Fruit fly (Drosophila melanogaster) whole organism, embryonic: ENCODE results near the gene CG6574.

Experiments
- Aef1 ChIP-seq: fragments of 200-800 bp; sonication (Bioruptor generic); IDR thresholded peaks from 3 replicates; pipeline ENCODE4 v1.3.6; 2022; ENCODE audit warnings: missing biosample characterization, missing genetic modification characterization
- CG11093 ChIP-seq: fragments of 200-800 bp; sonication (Bioruptor generic); IDR thresholded peaks from 3 replicates; pipeline ENCODE4 v1.3.6; 2022; ENCODE audit warnings: missing biosample characterization, missing genetic modification characterization
- CG11696 ChIP-seq: fragments of 200-800 bp; sonication (Bioruptor generic); IDR thresholded peaks from 2 replicates; pipeline ENCODE4 v1.3.6; 2022; ENCODE audit warnings: missing biosample characterization, missing genetic modification characterization
- CG11723 ChIP-seq: fragments of 200-800 bp; sonication (Bioruptor generic); optimal IDR thresholded peaks from 2 replicates; lab custom pipeline; 2017; ENCODE audit warnings: missing biosample characterization, mild to moderate bottlenecking, missing genetic modification characterization
- CG12391 ChIP-seq: fragments of 200-800 bp; sonication (Bioruptor generic); optimal IDR thresholded peaks from 3 replicates; lab custom pipeline; 2018; ENCODE audit warnings: missing biosample characterization, mild to moderate bottlenecking, missing genetic modification characterization, moderate library complexity
- CG14050 ChIP-seq: fragments of 200-800 bp; sonication (Bioruptor generic); IDR thresholded peaks from 3 replicates; pipeline ENCODE4 v1.3.6; 2022; ENCODE audit warnings: missing biosample characterization, missing genetic modification characterization
- CG14667 ChIP-seq: fragments of 200-800 bp; sonication (Bioruptor generic); IDR thresholded peaks from 2 replicates; pipeline ENCODE4 v1.3.6; 2022; ENCODE audit warnings: missing biosample characterization, missing genetic modification characterization
- CG15514 ChIP-seq: fragments of 200-800 bp; sonication (Bioruptor generic); optimal IDR thresholded peaks from 3 replicates; lab custom pipeline; 2017; ENCODE audit warnings: missing biosample characterization, missing genetic modification characterization, mild to moderate bottlenecking, moderate library complexity, missing genetic modification reagents
- CG17186 ChIP-seq: fragments of 200-800 bp; sonication (Bioruptor generic); optimal IDR thresholded peaks from 3 replicates; lab custom pipeline; 2017; ENCODE audit warnings: missing biosample characterization, missing genetic modification reagents, missing genetic modification characterization
- CG17359 ChIP-seq: fragments of 200-800 bp; sonication (Bioruptor generic); optimal IDR thresholded peaks from 3 replicates; lab custom pipeline; 2018; ENCODE audit warnings: missing biosample characterization, mild to moderate bottlenecking, missing genetic modification characterization, moderate library complexity
- CG2129 ChIP-seq: fragments of 200-800 bp; sonication (Bioruptor generic); IDR thresholded peaks from 2 replicates; pipeline ENCODE4 v1.3.6; 2022; ENCODE audit warnings: missing biosample characterization, missing genetic modification characterization; ENCODE audit not compliant: partially characterized antibody
- CG31224 ChIP-seq: fragments of 200-800 bp; sonication (Bioruptor generic); IDR thresholded peaks from 2 replicates; pipeline ENCODE4 v1.3.6; 2022; ENCODE audit warnings: missing biosample characterization, missing genetic modification characterization
- CG31388 ChIP-seq: fragments of 200-800 bp; sonication (Bioruptor generic); optimal IDR thresholded peaks from 2 replicates; lab custom pipeline; 2016; ENCODE audit warnings: missing biosample characterization, missing genetic modification characterization
- CG33213 ChIP-seq: fragments of 200-800 bp; sonication (Bioruptor generic); optimal IDR thresholded peaks from 3 replicates; lab custom pipeline; 2016; ENCODE audit warnings: missing biosample characterization, missing genetic modification characterization
- CG42726 ChIP-seq: fragments of 200-800 bp; sonication (Bioruptor generic); IDR thresholded peaks from 2 replicates; pipeline ENCODE4 v1.3.6; 2022; ENCODE audit warnings: missing biosample characterization, missing genetic modification characterization; ENCODE audit not compliant: partially characterized antibody
- CG5245 ChIP-seq: fragments of 200-800 bp; sonication (Bioruptor generic); optimal IDR thresholded peaks from 3 replicates; lab custom pipeline; 2016; ENCODE audit warnings: missing biosample characterization, missing genetic modification characterization
- CG6254 ChIP-seq: fragments of 200-800 bp; sonication (Bioruptor generic); optimal IDR thresholded peaks from 3 replicates; lab custom pipeline; 2017; ENCODE audit warnings: mild to moderate bottlenecking, missing biosample characterization, missing genetic modification reagents, missing genetic modification characterization
- CG6854 ChIP-seq: fragments of 200-800 bp; sonication (Bioruptor generic); optimal IDR thresholded peaks from 3 replicates; lab custom pipeline; 2017; ENCODE audit warnings: missing biosample characterization, mild to moderate bottlenecking, missing genetic modification characterization
- CG7745 ChIP-seq: fragments of 200-800 bp; sonication (Bioruptor generic); optimal IDR thresholded peaks from 2 replicates; lab custom pipeline; 2018; ENCODE audit warnings: missing biosample characterization, mild to moderate bottlenecking, missing genetic modification characterization, moderate library complexity
- CkIIα-i1 ChIP-seq: fragments of 200-800 bp; sonication (Bioruptor generic); IDR thresholded peaks from 2 replicates; pipeline ENCODE4 v1.3.6; 2022; ENCODE audit warnings: missing biosample characterization, missing genetic modification characterization
- D ChIP-seq, 2 experiments: fragments of 200-800 bp in 1 of 2; fragments of >200 bp in 1 of 2; sonication (Bioruptor generic) in 1 of 2; optimal IDR thresholded peaks; 2 replicates in 1 of 2; 3 replicates in 1 of 2; lab custom pipeline; 2017; ENCODE audit warnings: mild to moderate bottlenecking in 1 of 2, missing biosample characterization in 1 of 2, missing genetic modification characterization in 1 of 2, missing genetic modification reagents in 1 of 2
- Dll ChIP-seq: fragments of 200-800 bp; sonication (Bioruptor generic); IDR thresholded peaks from 4 replicates; pipeline ENCODE4 v1.3.6; 2022; ENCODE audit warnings: missing biosample characterization, missing genetic modification characterization; ENCODE audit not compliant: partially characterized antibody
- Doc3 ChIP-seq: fragments of 200-800 bp; sonication (Bioruptor generic); IDR thresholded peaks from 3 replicates; pipeline ENCODE4 v1.3.6; 2022; ENCODE audit warnings: missing biosample characterization, missing genetic modification characterization; ENCODE audit not compliant: partially characterized antibody
- Max ChIP-seq: fragments of 200-800 bp; sonication (Bioruptor generic); optimal IDR thresholded peaks from 2 replicates; lab custom pipeline; 2016; ENCODE audit warnings: missing biosample characterization, mild to moderate bottlenecking, missing genetic modification characterization
- Opbp ChIP-seq: fragments of 200-800 bp; sonication (Bioruptor generic); IDR thresholded peaks from 3 replicates; pipeline ENCODE4 v1.3.6; 2022; ENCODE audit warnings: missing biosample characterization, missing genetic modification characterization; ENCODE audit not compliant: partially characterized antibody
- Optix ChIP-seq: fragments of 200-800 bp; sonication (Bioruptor generic); IDR thresholded peaks from 3 replicates; pipeline ENCODE4 v1.3.6; 2022; ENCODE audit warnings: missing biosample characterization, missing genetic modification characterization
- Side ChIP-seq: fragments of 200-800 bp; sonication (Bioruptor generic); optimal IDR thresholded peaks from 2 replicates; lab custom pipeline; 2016; ENCODE audit warnings: missing biosample characterization, missing genetic modification characterization
- YL-1 ChIP-seq: fragments of 200-800 bp; sonication (Bioruptor generic); optimal IDR thresholded peaks from 3 replicates; lab custom pipeline; 2017; ENCODE audit warnings: missing biosample characterization, mild to moderate bottlenecking, missing genetic modification characterization
- ap ChIP-seq: fragments of 200-800 bp; sonication (Bioruptor generic); IDR thresholded peaks from 2 replicates; pipeline ENCODE4 v1.3.6; 2022; ENCODE audit warnings: missing biosample characterization, missing genetic modification characterization
- bsh ChIP-seq, 2 experiments: fragments of 200-800 bp; sonication (Bioruptor generic); optimal IDR thresholded peaks; 2 replicates each; lab custom pipeline; 2017 to 2018; ENCODE audit warnings: mild to moderate bottlenecking in 2 of 2, missing biosample characterization in 2 of 2, missing genetic modification characterization in 2 of 2, moderate library complexity in 1 of 2
- corto ChIP-seq: fragments of 200-800 bp; sonication (Bioruptor generic); optimal IDR thresholded peaks from 2 replicates; lab custom pipeline; 2016; ENCODE audit warnings: missing biosample characterization, mild to moderate bottlenecking, missing genetic modification characterization, moderate library complexity
- da ChIP-seq: fragments of 200-800 bp; sonication (Bioruptor generic); optimal IDR thresholded peaks from 2 replicates; lab custom pipeline; 2016; ENCODE audit warnings: missing biosample characterization, missing genetic modification characterization
- gt ChIP-seq: fragments of 200-800 bp; sonication (Bioruptor generic); IDR thresholded peaks from 2 replicates; pipeline ENCODE4 v1.3.6; 2022; ENCODE audit warnings: missing biosample characterization, missing genetic modification characterization
- ind ChIP-seq: fragments of 200-800 bp; sonication (Bioruptor generic); optimal IDR thresholded peaks from 3 replicates; lab custom pipeline; 2016; ENCODE audit warnings: missing biosample characterization, missing genetic modification characterization
- inv ChIP-seq: fragments of 200-800 bp; sonication (Bioruptor generic); IDR thresholded peaks from 2 replicates; pipeline ENCODE4 v1.3.6; 2022; ENCODE audit warnings: missing biosample characterization, missing genetic modification characterization; ENCODE audit not compliant: partially characterized antibody
- nau ChIP-seq: fragments of 200-800 bp; sonication (Bioruptor generic); optimal IDR thresholded peaks from 3 replicates; lab custom pipeline; 2017; ENCODE audit warnings: missing biosample characterization, mild to moderate bottlenecking, missing genetic modification characterization, missing genetic modification reagents
- prd ChIP-seq, 3 experiments: fragments of >200 bp in 2 of 3; fragments of 200-800 bp in 1 of 3; sonication (Bioruptor generic) in 1 of 3; optimal IDR thresholded peaks in 2 of 3; IDR thresholded peaks in 1 of 3; 2 replicates in 2 of 3; 3 replicates in 1 of 3; pipeline versions ENCODE4 v1.3.6 to Lab custom; 2017 to 2022; ENCODE audit warnings: missing biosample characterization in 1 of 3, missing genetic modification characterization in 1 of 3
- rib ChIP-seq: fragments of 200-800 bp; sonication (Bioruptor generic); IDR thresholded peaks from 2 replicates; pipeline ENCODE4 v1.3.6; 2022; ENCODE audit warnings: missing biosample characterization, missing genetic modification characterization
- sc ChIP-seq, 3 experiments: fragments of >200 bp in 2 of 3; fragments of 200-800 bp in 1 of 3; sonication (Bioruptor generic) in 1 of 3; optimal IDR thresholded peaks; 2 replicates in 2 of 3; 3 replicates in 1 of 3; lab custom pipeline; 2017; ENCODE audit warnings: mild to moderate bottlenecking in 1 of 3, missing biosample characterization in 1 of 3, missing genetic modification characterization in 1 of 3, missing genetic modification reagents in 1 of 3
- sd ChIP-seq: fragments of 200-800 bp; sonication (Bioruptor generic); optimal IDR thresholded peaks from 3 replicates; lab custom pipeline; 2018; ENCODE audit warnings: missing biosample characterization, mild to moderate bottlenecking, missing genetic modification characterization, moderate library complexity
- slbo ChIP-seq: fragments of 200-800 bp; sonication (Bioruptor generic); IDR thresholded peaks from 2 replicates; pipeline ENCODE4 v1.3.6; 2022; ENCODE audit warnings: missing biosample characterization, missing genetic modification characterization
- sr ChIP-seq: fragments of 200-800 bp; sonication (Bioruptor generic); IDR thresholded peaks from 3 replicates; pipeline ENCODE4 v1.3.6; 2022; ENCODE audit warnings: missing biosample characterization, missing genetic modification characterization
- tgo ChIP-seq: fragments of 200-800 bp; sonication (Bioruptor generic); IDR thresholded peaks from 3 replicates; pipeline ENCODE4 v1.3.6; 2022; ENCODE audit warnings: missing biosample characterization, missing genetic modification characterization
- tin ChIP-seq: fragments of 200-800 bp; sonication (Bioruptor generic); optimal IDR thresholded peaks from 3 replicates; lab custom pipeline; 2016; ENCODE audit warnings: missing biosample characterization, missing genetic modification characterization
- tio ChIP-seq: fragments of 200-800 bp; sonication (Bioruptor generic); optimal IDR thresholded peaks from 2 replicates; lab custom pipeline; 2017; ENCODE audit warnings: missing biosample characterization, missing genetic modification characterization, inconsistent platforms
- wek ChIP-seq: fragments of 200-800 bp; sonication (Bioruptor generic); optimal IDR thresholded peaks from 3 replicates; lab custom pipeline; 2018; ENCODE audit warnings: missing biosample characterization, mild to moderate bottlenecking, missing genetic modification characterization, moderate library complexity
- zen2 ChIP-seq: fragments of 200-800 bp; sonication (Bioruptor generic); IDR thresholded peaks from 3 replicates; pipeline ENCODE4 v1.3.6; 2022; ENCODE audit warnings: missing biosample characterization, missing genetic modification characterization; ENCODE audit not compliant: partially characterized antibody

The CG6574 gene

dm6 chr3R:10862773-10863445 is at the start of gene CG6574 (continued):
- TF ChIP-seq zen2: no peak
- TF ChIP-seq Doc3 (GFP tag; lab: Robert Waterston, UW): 0 out of 3 replicates have a peak, but pooled peaks have one; percentile 6
- TF ChIP-seq Aef1 (GFP tag; lab: Robert Waterston, UW): no peak
- no peak for TF ChIP-seq tio
- no peak for TF ChIP-seq CG7745 (tag; lab: Kevin White, UChicago)
- peak; percentile 2 for TF ChIP-seq wek (GFP tag; lab: Kevin White, UChicago)
- TF ChIP-seq CG33213 (GFP tag; lab: Kevin White, UChicago): no peak
- no peak for TF ChIP-seq CG6854 (GFP tag; lab: Kevin White, UChicago)
- TF ChIP-seq CG2129 (GFP tag; lab: Robert Waterston, UW): no peak
- TF ChIP-seq rib (GFP tag; lab: Robert Waterston, UW): no peak
- TF ChIP-seq CG6254 (GFP tag; lab: Kevin White, UChicago): peak; percentile 36
- no peak for TF ChIP-seq corto
- no peak for TF ChIP-seq sd (tag; lab: Kevin White, UChicago)
- TF ChIP-seq CG11723 (GFP tag; lab: Kevin White, UChicago): no peak
- TF ChIP-seq CG31224 (GFP tag; lab: Robert Waterston, UW): no peak
- TF ChIP-seq nau (GFP tag; lab: Kevin White, UChicago): no peak
- no peak for TF ChIP-seq Max (GFP tag; lab: Kevin White, UChicago)
- no peak for TF ChIP-seq CkIIα-i1 (GFP tag; lab: Robert Waterston, UW)
- no peak for TF ChIP-seq Side (GFP tag; lab: Kevin White, UChicago)
- TF ChIP-seq CG14667 (GFP tag; lab: Robert Waterston, UW): no peak
- TF ChIP-seq Opbp: 0 out of 3 replicates have a peak, but pooled peaks have one; percentile 14
- no peak for TF ChIP-seq Optix (GFP tag; lab: Robert Waterston, UW)
- no peak for TF ChIP-seq tin
- peak; percentile 28 for TF ChIP-seq CG17359 (tag; lab: Kevin White, UChicago)
- no peak for TF ChIP-seq slbo
- TF ChIP-seq D (optimal IDR thresholded peaks at IDR 0.05; lab: Kevin White, UChicago): no peak
- TF ChIP-seq D (GFP tag; optimal IDR thresholded peaks at IDR 0.05; lab: Kevin White, UChicago): no peak
- no peak for TF ChIP-seq sc (optimal IDR thresholded peaks at IDR 0.05; lab: Kevin White, UChicago)
- no peak for TF ChIP-seq sc (GFP tag; optimal IDR thresholded peaks at IDR 0.05; lab: Kevin White, UChicago)
- no peak for TF ChIP-seq Dll (GFP tag; lab: Robert Waterston, UW)
- TF ChIP-seq YL-1 (GFP tag; lab: Kevin White, UChicago): no peak
- no peak for TF ChIP-seq CG5245 (GFP tag; lab: Kevin White, UChicago)
- TF ChIP-seq da (GFP tag; lab: Kevin White, UChicago): no peak
- no peak for TF ChIP-seq sr
- no peak for TF ChIP-seq prd (optimal IDR thresholded peaks at IDR 0.05; lab: Kevin White, UChicago)
- TF ChIP-seq prd (GFP tag; IDR thresholded peaks at IDR 0.05; lab: Robert Waterston, UW): no peak
- TF ChIP-seq CG12391 (tag; lab: Kevin White, UChicago): peak; percentile 11
- no peak for TF ChIP-seq tgo (GFP tag; lab: Robert Waterston, UW)
- TF ChIP-seq inv: no peak
- TF ChIP-seq CG14050 (GFP tag; lab: Robert Waterston, UW): peak; percentile 38; the same call in 1 of the 3 replicates
- no peak for TF ChIP-seq CG11093
- TF ChIP-seq ap (GFP tag; lab: Robert Waterston, UW): no peak
- no peak for TF ChIP-seq CG17186 (GFP tag; lab: Kevin White, UChicago)
- TF ChIP-seq ind (GFP tag; lab: Kevin White, UChicago): peak; percentile 6
- TF ChIP-seq CG11696: peak; percentile 95
- no peak for TF ChIP-seq gt (GFP tag; lab: Robert Waterston, UW)
- TF ChIP-seq bsh (GFP tag; optimal IDR thresholded peaks at IDR 0.05; lab: Kevin White, UChicago): no peak
- TF ChIP-seq CG15514 (GFP tag; lab: Kevin White, UChicago): no peak
- no peak for TF ChIP-seq CG42726 (GFP tag; lab: Robert Waterston, UW)
- no peak for TF ChIP-seq CG31388 (GFP tag; lab: Kevin White, UChicago)
